Fruit fly (Drosophila melanogaster) whole organism, embryonic: ENCODE results near the gene CG7483.
A peak's percentile ranks its signal among the peaks of the same experiment; 100 is the strongest.

ENCODE experiments used
- Atf3 ChIP-seq: fragments of 200-800 bp; sonication (Bioruptor generic); optimal IDR thresholded peaks from 3 replicates; lab custom pipeline; 2016; ENCODE audit warnings: missing biosample characterization, missing genetic modification characterization
- B-H1 ChIP-seq: fragments of 200-800 bp; sonication (Bioruptor generic); IDR thresholded peaks from 3 replicates; pipeline ENCODE4 v1.3.6; 2022; ENCODE audit warnings: missing biosample characterization, missing genetic modification characterization
- Blimp-1 ChIP-seq: fragments of 200-800 bp; sonication (Bioruptor generic); optimal IDR thresholded peaks from 3 replicates; lab custom pipeline; 2018; ENCODE audit warnings: missing biosample characterization, missing genetic modification characterization, mild to moderate bottlenecking, moderate library complexity, missing genetic modification reagents
- CG11504 ChIP-seq: fragments of 200-800 bp; sonication (Bioruptor generic); optimal IDR thresholded peaks from 3 replicates; lab custom pipeline; 2019; ENCODE audit warnings: missing biosample characterization, mild to moderate bottlenecking, missing genetic modification characterization, moderate library complexity
- CG13296 ChIP-seq: fragments of 200-800 bp; sonication (Bioruptor generic); optimal IDR thresholded peaks from 3 replicates; lab custom pipeline; 2018; ENCODE audit warnings: missing biosample characterization, mild to moderate bottlenecking, missing genetic modification characterization
- CG15601 ChIP-seq: fragments of 200-800 bp; sonication (Bioruptor generic); optimal IDR thresholded peaks from 3 replicates; lab custom pipeline; 2019; ENCODE audit warnings: missing biosample characterization, mild to moderate bottlenecking, missing genetic modification characterization, moderate library complexity
- CG15696 ChIP-seq: fragments of 200-800 bp; sonication (Bioruptor generic); optimal IDR thresholded peaks from 2 replicates; lab custom pipeline; 2019; ENCODE audit warnings: missing biosample characterization, mild to moderate bottlenecking, missing genetic modification characterization, moderate library complexity
- CG16815 ChIP-seq: fragments of 200-800 bp; sonication (Bioruptor generic); optimal IDR thresholded peaks from 3 replicates; lab custom pipeline; 2017; ENCODE audit warnings: missing biosample characterization, mild to moderate bottlenecking, missing genetic modification characterization
- CG17361 ChIP-seq: fragments of 200-800 bp; sonication (Bioruptor generic); IDR thresholded peaks from 3 replicates; pipeline ENCODE4 v1.3.6; 2022; ENCODE audit warnings: missing biosample characterization, missing genetic modification characterization
- CG1792 ChIP-seq: fragments of 200-800 bp; sonication (Bioruptor generic); optimal IDR thresholded peaks from 2 replicates; lab custom pipeline; 2016; ENCODE audit warnings: missing biosample characterization, missing genetic modification characterization
- CG18476 ChIP-seq: fragments of 200-800 bp; sonication (Bioruptor generic); optimal IDR thresholded peaks from 2 replicates; lab custom pipeline; 2016; ENCODE audit warnings: missing biosample characterization, mild to moderate bottlenecking, missing genetic modification characterization
- CG2120 ChIP-seq: fragments of 200-800 bp; sonication (Bioruptor generic); optimal IDR thresholded peaks from 3 replicates; lab custom pipeline; 2016; ENCODE audit warnings: missing biosample characterization, missing genetic modification characterization
- CG43689 ChIP-seq: fragments of 200-800 bp; sonication (Bioruptor generic); IDR thresholded peaks from 2 replicates; pipeline ENCODE4 v1.3.6; 2022; ENCODE audit warnings: missing biosample characterization, missing genetic modification characterization
- CG5953 ChIP-seq: fragments of 200-800 bp; sonication (Bioruptor generic); IDR thresholded peaks from 2 replicates; pipeline ENCODE4 v1.3.6; 2022; ENCODE audit warnings: missing biosample characterization, missing genetic modification characterization
- CG8089 ChIP-seq: fragments of 200-800 bp; sonication (Bioruptor generic); optimal IDR thresholded peaks from 3 replicates; lab custom pipeline; 2016; ENCODE audit warnings: missing biosample characterization, missing genetic modification characterization
- CG8924 ChIP-seq: fragments of 200-800 bp; optimal IDR thresholded peaks from 3 replicates; lab custom pipeline; 2019; ENCODE audit warnings: missing biosample characterization, mild to moderate bottlenecking, missing genetic modification characterization, moderate library complexity
- CG8944 ChIP-seq: fragments of 200-800 bp; sonication (Bioruptor generic); optimal IDR thresholded peaks from 3 replicates; lab custom pipeline; 2016; ENCODE audit warnings: missing biosample characterization, missing genetic modification characterization
- CG9437 ChIP-seq: fragments of 200-800 bp; sonication (Bioruptor generic); optimal IDR thresholded peaks from 2 replicates; lab custom pipeline; 2018; ENCODE audit warnings: missing biosample characterization, mild to moderate bottlenecking, missing genetic modification characterization
- CG9817 ChIP-seq: fragments of 200-800 bp; sonication (Bioruptor generic); optimal IDR thresholded peaks from 2 replicates; lab custom pipeline; 2018; ENCODE audit warnings: missing biosample characterization, mild to moderate bottlenecking, missing genetic modification characterization, moderate library complexity
- Camta ChIP-seq: fragments of 200-800 bp; sonication (Bioruptor generic); optimal IDR thresholded peaks from 2 replicates; lab custom pipeline; 2016; ENCODE audit warnings: missing biosample characterization, missing genetic modification characterization
- Dek ChIP-seq: fragments of 200-800 bp; sonication (Bioruptor generic); optimal IDR thresholded peaks from 3 replicates; lab custom pipeline; 2019; ENCODE audit warnings: missing biosample characterization, mild to moderate bottlenecking, missing genetic modification characterization, moderate library complexity
- E2f2 ChIP-seq: fragments of 200-800 bp; sonication (Bioruptor generic); IDR thresholded peaks from 2 replicates; pipeline ENCODE4 v1.3.6; 2022; ENCODE audit warnings: missing biosample characterization, missing genetic modification characterization
- HHEX ChIP-seq: fragments of 200-800 bp; sonication (Bioruptor generic); optimal IDR thresholded peaks from 3 replicates; lab custom pipeline; 2017; ENCODE audit warnings: missing biosample characterization, mild to moderate bottlenecking, missing genetic modification characterization, missing genetic modification reagents
- Jarid2 ChIP-seq: fragments of 200-800 bp; sonication (Bioruptor generic); optimal IDR thresholded peaks from 3 replicates; lab custom pipeline; 2017; ENCODE audit warnings: mild to moderate bottlenecking, missing biosample characterization, missing genetic modification reagents, missing genetic modification characterization
- Lhr ChIP-seq: fragments of 200-800 bp; sonication (Bioruptor generic); optimal IDR thresholded peaks from 3 replicates; lab custom pipeline; 2017; ENCODE audit warnings: mild to moderate bottlenecking, missing biosample characterization, missing genetic modification reagents, missing genetic modification characterization
- NC2α ChIP-seq: fragments of 200-800 bp; sonication (Bioruptor generic); optimal IDR thresholded peaks from 2 replicates; lab custom pipeline; 2016; ENCODE audit warnings: missing biosample characterization, missing genetic modification characterization
- Pdp1 ChIP-seq, 2 experiments: fragments of 200-800 bp; sonication (Bioruptor generic); optimal IDR thresholded peaks; 3 replicates each; lab custom pipeline; 2016; ENCODE audit warnings: missing biosample characterization in 2 of 2, missing genetic modification characterization in 2 of 2, mild to moderate bottlenecking in 1 of 2, moderate library complexity in 1 of 2
- Six4 ChIP-seq: fragments of 200-800 bp; sonication (Bioruptor generic); optimal IDR thresholded peaks from 2 replicates; lab custom pipeline; 2016; ENCODE audit warnings: missing biosample characterization, missing genetic modification characterization
- Sry-β ChIP-seq: fragments of 200-800 bp; sonication (Bioruptor generic); optimal IDR thresholded peaks from 2 replicates; lab custom pipeline; 2018; ENCODE audit warnings: missing biosample characterization, mild to moderate bottlenecking, missing genetic modification characterization, moderate library complexity
- Vsx1 ChIP-seq: fragments of 200-800 bp; sonication (Bioruptor generic); optimal IDR thresholded peaks from 2 replicates; lab custom pipeline; 2017; ENCODE audit warnings: missing biosample characterization, mild to moderate bottlenecking, missing genetic modification characterization, missing genetic modification reagents
- ato ChIP-seq: fragments of 200-800 bp; sonication (Bioruptor generic); IDR thresholded peaks from 2 replicates; pipeline ENCODE4 v1.3.6; 2022; ENCODE audit warnings: missing biosample characterization, missing genetic modification characterization; ENCODE audit not compliant: partially characterized antibody
- az2 ChIP-seq: fragments of 200-800 bp; sonication (Bioruptor generic); optimal IDR thresholded peaks from 3 replicates; lab custom pipeline; 2016; ENCODE audit warnings: missing biosample characterization, missing genetic modification characterization
- bbx ChIP-seq: fragments of 200-800 bp; sonication (Bioruptor generic); IDR thresholded peaks from 2 replicates; pipeline ENCODE4 v1.3.6; 2022; ENCODE audit warnings: missing biosample characterization, missing genetic modification characterization; ENCODE audit not compliant: partially characterized antibody
- bcd ChIP-seq: fragments of 200-800 bp; sonication (Bioruptor generic); optimal IDR thresholded peaks from 2 replicates; lab custom pipeline; 2017; ENCODE audit warnings: missing biosample characterization, mild to moderate bottlenecking, missing genetic modification characterization
- bowl ChIP-seq: fragments of 200-800 bp; sonication (Bioruptor generic); IDR thresholded peaks from 2 replicates; pipeline ENCODE4 v1.3.6; 2022; ENCODE audit warnings: missing biosample characterization, missing genetic modification characterization
- chm ChIP-seq: fragments of 200-800 bp; sonication (Bioruptor generic); IDR thresholded peaks from 2 replicates; pipeline ENCODE4 v1.3.6; 2022; ENCODE audit warnings: missing biosample characterization, missing genetic modification characterization
- da ChIP-seq: fragments of 200-800 bp; sonication (Bioruptor generic); optimal IDR thresholded peaks from 2 replicates; lab custom pipeline; 2016; ENCODE audit warnings: missing biosample characterization, missing genetic modification characterization
- disco-r ChIP-seq: fragments of 200-800 bp; sonication (Bioruptor generic); optimal IDR thresholded peaks from 2 replicates; lab custom pipeline; 2016; ENCODE audit warnings: missing biosample characterization, missing genetic modification characterization
- eve ChIP-seq, 2 experiments: fragments of >200 bp; optimal IDR thresholded peaks; 2 replicates each; lab custom pipeline; 2017; ENCODE audit warnings: missing biosample characterization in 2 of 2, missing genetic modification characterization in 2 of 2
- exex ChIP-seq: fragments of 200-800 bp; sonication (Bioruptor generic); optimal IDR thresholded peaks from 4 replicates; lab custom pipeline; 2018; ENCODE audit warnings: missing biosample characterization, mild to moderate bottlenecking, missing genetic modification characterization, moderate library complexity
- gfzf ChIP-seq: fragments of 200-800 bp; sonication (Bioruptor generic); optimal IDR thresholded peaks from 2 replicates; lab custom pipeline; 2016; ENCODE audit warnings: missing biosample characterization, mild to moderate bottlenecking, missing genetic modification characterization, moderate library complexity
- gro ChIP-seq: fragments of 200-800 bp; sonication (Bioruptor generic); optimal IDR thresholded peaks from 2 replicates; lab custom pipeline; 2016; ENCODE audit warnings: missing biosample characterization, missing genetic modification characterization
- gsb-n ChIP-seq: fragments of 200-800 bp; sonication (Bioruptor generic); optimal IDR thresholded peaks from 3 replicates; lab custom pipeline; 2018; ENCODE audit warnings: missing biosample characterization, mild to moderate bottlenecking, missing genetic modification characterization
- kah ChIP-seq: fragments of 200-800 bp; sonication (Bioruptor generic); optimal IDR thresholded peaks from 2 replicates; lab custom pipeline; 2018; ENCODE audit warnings: missing biosample characterization, mild to moderate bottlenecking, missing genetic modification characterization
- p53 ChIP-seq: fragments of 200-800 bp; sonication (Bioruptor generic); optimal IDR thresholded peaks from 2 replicates; lab custom pipeline; 2016; ENCODE audit warnings: missing biosample characterization, missing genetic modification characterization
- run ChIP-seq: fragments of 200-800 bp; sonication (Bioruptor generic); optimal IDR thresholded peaks from 3 replicates; lab custom pipeline; 2018; ENCODE audit warnings: missing biosample characterization, mild to moderate bottlenecking, missing genetic modification characterization
- shn ChIP-seq: fragments of 200-800 bp; sonication (Bioruptor generic); optimal IDR thresholded peaks from 3 replicates; lab custom pipeline; 2016; ENCODE audit warnings: missing biosample characterization, missing genetic modification characterization
- sim ChIP-seq: fragments of 200-800 bp; sonication (Bioruptor generic); IDR thresholded peaks from 2 replicates; pipeline ENCODE4 v1.3.6; 2022; ENCODE audit warnings: missing biosample characterization, missing genetic modification characterization
- sisA ChIP-seq: fragments of 200-800 bp; sonication (Bioruptor generic); IDR thresholded peaks from 2 replicates; pipeline ENCODE4 v1.3.6; 2022; ENCODE audit warnings: missing biosample characterization, missing genetic modification characterization
- tgo ChIP-seq: fragments of 200-800 bp; sonication (Bioruptor generic); IDR thresholded peaks from 3 replicates; pipeline ENCODE4 v1.3.6; 2022; ENCODE audit warnings: missing biosample characterization, missing genetic modification characterization
- tx ChIP-seq: fragments of 200-800 bp; sonication (Bioruptor generic); optimal IDR thresholded peaks from 2 replicates; lab custom pipeline; 2016; ENCODE audit warnings: missing biosample characterization, missing genetic modification characterization
- usp ChIP-seq: fragments of >200 bp; optimal IDR thresholded peaks from 2 replicates; lab custom pipeline; 2017; ENCODE audit warnings: missing biosample characterization, missing genetic modification characterization

The CG7483 gene

DNA sequence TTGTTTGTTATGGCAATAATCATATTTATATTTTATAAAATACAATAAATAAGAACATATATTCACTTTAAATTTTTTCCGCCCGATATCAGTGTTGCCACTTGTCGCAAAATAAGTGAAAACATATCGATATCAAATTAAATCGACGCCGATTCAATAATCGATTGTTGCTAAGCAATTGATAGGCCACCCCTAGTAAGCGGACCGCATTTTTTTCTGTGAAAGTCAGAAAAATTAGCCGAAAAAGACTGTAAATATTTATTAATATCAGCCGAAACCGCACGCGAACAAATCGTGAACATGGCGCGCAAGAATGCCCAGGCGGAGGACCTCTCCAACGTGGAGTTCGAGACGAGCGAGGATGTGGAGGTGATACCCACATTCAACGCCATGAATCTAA, at the start of gene CG7483:
CG7483 (plus strand) TSS at position 171 of the 400 bp plus-strand sequence.
- TF ChIP-seq Vsx1 (GFP tag; lab: Kevin White, UChicago) (no peak), CG18476 (GFP tag; lab: Kevin White, UChicago) (no peak), shn (GFP tag; lab: Kevin White, UChicago) (no peak), CG17361 (GFP tag; lab: Robert Waterston, UW) (no peak), ato (GFP tag; lab: Robert Waterston, UW) (peak; percentile 90), Blimp-1 (GFP tag; lab: Kevin White, UChicago) (no peak), usp (GFP tag; lab: Kevin White, UChicago) (no peak), run (tag; lab: Kevin White, UChicago) (no peak), gsb-n (tag; lab: Kevin White, UChicago) (no peak), CG9817 (tag; lab: Kevin White, UChicago) (no peak), CG43689 (GFP tag; lab: Robert Waterston, UW) (no peak), Six4 (GFP tag; lab: Kevin White, UChicago) (no peak), CG8089 (GFP tag; lab: Kevin White, UChicago) (no peak), CG16815 (no peak), Lhr (GFP tag; lab: Kevin White, UChicago) (peak; percentile 21), CG11504 (tag; lab: Kevin White, UChicago) (peak; percentile 86), CG15601 (peak; percentile 46), HHEX (GFP tag; lab: Kevin White, UChicago) (no peak), CG9437 (no peak), CG13296 (GFP tag; lab: Kevin White, UChicago) (no peak), Jarid2 (GFP tag; lab: Kevin White, UChicago) (no peak), eve (GFP tag; optimal IDR thresholded peaks at IDR 0.05; lab: Kevin White, UChicago) (no peak), bbx (GFP tag; lab: Robert Waterston, UW) (peak; percentile 84), az2 (GFP tag; lab: Kevin White, UChicago) (no peak), CG8924 (no peak), gro (GFP tag; lab: Kevin White, UChicago) (no peak), bowl (GFP tag; lab: Robert Waterston, UW) (no peak), Pdp1 (GFP tag; optimal IDR thresholded peaks at IDR 0.05; lab: Kevin White, UChicago) (no peak), bcd (GFP tag; lab: Kevin White, UChicago) (no peak), E2f2 (GFP tag; lab: Robert Waterston, UW) (peak; percentile 98), B-H1 (GFP tag; lab: Robert Waterston, UW) (no peak), sisA (GFP tag; lab: Robert Waterston, UW) (no peak), NC2α (GFP tag; lab: Kevin White, UChicago) (no peak), disco-r (GFP tag; lab: Kevin White, UChicago) (no peak), chm (GFP tag; lab: Robert Waterston, UW) (no peak), Atf3 (no peak), tgo (GFP tag; lab: Robert Waterston, UW) (no peak), Dek (no peak), p53 (GFP tag; lab: Kevin White, UChicago) (no peak), CG15696 (no peak), Sry-β (GFP tag; lab: Kevin White, UChicago) (no peak), da (GFP tag; lab: Kevin White, UChicago) (no peak), tx (no peak), CG8944 (GFP tag; lab: Kevin White, UChicago) (no peak), kah (GFP tag; lab: Kevin White, UChicago) (no peak), CG5953 (no peak), exex (no peak), sim (GFP tag; lab: Robert Waterston, UW) (no peak), CG2120 (GFP tag; lab: Kevin White, UChicago) (no peak), gfzf (GFP tag; lab: Kevin White, UChicago) (peak; percentile 30), CG1792 (no peak), Camta (GFP tag; lab: Kevin White, UChicago) (no peak)
